Worm (Caenorhabditis elegans): Measurements from ENCODE around the gene hog-1.

hog-1 gene

ce11 chrX:5854452-5855234 is 580 bp upstream of the hog-1 start:
- TF ChIP-seq nhr-129 (tag; optimal IDR thresholded peaks at IDR 0.05) (no peak), dmd-4 (tag; optimal IDR thresholded peaks at IDR 0.05) (no peak), ama-1 (optimal IDR thresholded peaks at IDR 0.05) (no peak), peb-1 (tag; optimal IDR thresholded peaks at IDR 0.05) (no peak), zag-1 (tag; optimal IDR thresholded peaks at IDR 0.05) (no peak), lin-39 (tag; optimal IDR thresholded peaks at IDR 0.05) (no peak), ceh-16 (tag; optimal IDR thresholded peaks at IDR 0.05) (no peak), nhr-10 (tag; optimal IDR thresholded peaks at IDR 0.05) (no peak), aly-2 (tag; optimal IDR thresholded peaks at IDR 0.05) (no peak), ceh-82 (tag; optimal IDR thresholded peaks at IDR 0.05) (no peak), nhr-25 (tag; optimal IDR thresholded peaks at IDR 0.05) (peak; percentile 4), ztf-11 (tag; optimal IDR thresholded peaks at IDR 0.05) (no peak), lin-13 (GFP tag; optimal IDR thresholded peaks at IDR 0.05) (no peak), Y55F3AM.14 (GFP tag; optimal IDR thresholded peaks at IDR 0.05) (no peak), blmp-1 (tag; optimal IDR thresholded peaks at IDR 0.05; ENCODE audit: insufficient read depth) (peak; percentile 64)

ce11 chrX:5852113-5852512 is 1.9 kb downstream of the hog-1 start:
- no peak for TF ChIP-seq nhr-11 (tag; optimal IDR thresholded peaks at IDR 0.05)
- TF ChIP-seq dmd-4 (tag; optimal IDR thresholded peaks at IDR 0.05): no peak
- no peak for TF ChIP-seq ZK546.5 (tag; optimal IDR thresholded peaks at IDR 0.05)
- no peak for TF ChIP-seq ceh-82 (tag; optimal IDR thresholded peaks at IDR 0.05)
- no peak for TF ChIP-seq nhr-12 (tag; optimal IDR thresholded peaks at IDR 0.05)
- no peak for TF ChIP-seq nhr-77 (tag; optimal IDR thresholded peaks at IDR 0.05)
- no peak for TF ChIP-seq nhr-129 (tag; optimal IDR thresholded peaks at IDR 0.05)
- TF ChIP-seq alr-1 (tag; optimal IDR thresholded peaks at IDR 0.05): no peak
- no peak for TF ChIP-seq lsy-2 (tag; optimal IDR thresholded peaks at IDR 0.05)
- TF ChIP-seq gmeb-1 (tag; optimal IDR thresholded peaks at IDR 0.05): no peak

ce11 chrX:5850472-5850871 is 3.6 kb downstream of the hog-1 start:
- TF ChIP-seq C34F6.9 (tag; optimal IDR thresholded peaks at IDR 0.05): no peak
- TF ChIP-seq snpc-4 (tag; optimal IDR thresholded peaks at IDR 0.05): peak; percentile 80

- TF ChIP-seq blmp-1 (tag; optimal IDR thresholded peaks at IDR 0.05; ENCODE audit: insufficient read depth): peak; percentile 29
- no peak for TF ChIP-seq gmeb-1 (tag; optimal IDR thresholded peaks at IDR 0.05)
- no peak for TF ChIP-seq lin-13 (GFP tag; optimal IDR thresholded peaks at IDR 0.05)
- peak; percentile 18 for TF ChIP-seq sma-9 (GFP tag; optimal IDR thresholded peaks at IDR 0.05)
- TF ChIP-seq sma-9 (tag; optimal IDR thresholded peaks at IDR 0.05): no peak
- TF ChIP-seq nhr-129 (tag; optimal IDR thresholded peaks at IDR 0.05): peak; percentile 22
Observed at ce11 chrX:5848703-5849102, 5.4 kb downstream of the hog-1 start, which contains the start of gene atat-2. TSS of gene atat-2 (plus strand) at chrX:5849100.

ce11 chrX:5847268-5847667 is 6.8 kb downstream of the hog-1 start:
- peak; percentile 23 for TF ChIP-seq nhr-129 (tag; optimal IDR thresholded peaks at IDR 0.05)
- no peak for TF ChIP-seq elt-3 (tag; optimal IDR thresholded peaks at IDR 0.05)
- no peak for TF ChIP-seq blmp-1 (tag; optimal IDR thresholded peaks at IDR 0.05; ENCODE audit: insufficient read depth)
- TF ChIP-seq ceh-82 (tag; optimal IDR thresholded peaks at IDR 0.05): no peak
- TF ChIP-seq mdl-1 (tag; optimal IDR thresholded peaks at IDR 0.05): peak in 1 of 2 experiments; percentile 14
- no peak for TF ChIP-seq fos-1 (tag; optimal IDR thresholded peaks at IDR 0.05)
- no peak for TF ChIP-seq ceh-16 (tag; optimal IDR thresholded peaks at IDR 0.05)
- no peak for TF ChIP-seq ama-1 (optimal IDR thresholded peaks at IDR 0.05)
- no peak for TF ChIP-seq ztf-11 (tag; optimal IDR thresholded peaks at IDR 0.05)
- no peak for TF ChIP-seq unc-62 (GFP tag; optimal IDR thresholded peaks at IDR 0.05)
- no peak for TF ChIP-seq lin-39 (tag; optimal IDR thresholded peaks at IDR 0.05)
- TF ChIP-seq alr-1 (tag; optimal IDR thresholded peaks at IDR 0.05): no peak
- no peak for TF ChIP-seq nhr-21 (tag; optimal IDR thresholded peaks at IDR 0.05)
- peak; percentile 61 for TF ChIP-seq C34F6.9 (tag; optimal IDR thresholded peaks at IDR 0.05)
- TF ChIP-seq gmeb-1 (tag; optimal IDR thresholded peaks at IDR 0.05): no peak
- TF ChIP-seq mab-5 (tag; optimal IDR thresholded peaks at IDR 0.05): no peak
- no peak for TF ChIP-seq nhr-237 (tag; optimal IDR thresholded peaks at IDR 0.05)
- peak; percentile 23 for TF ChIP-seq sma-9 (GFP tag; optimal IDR thresholded peaks at IDR 0.05)
- TF ChIP-seq sma-9 (tag; optimal IDR thresholded peaks at IDR 0.05): no peak
- TF ChIP-seq mbf-1 (tag; optimal IDR thresholded peaks at IDR 0.05): no peak
- no peak for TF ChIP-seq unc-39 (tag; optimal IDR thresholded peaks at IDR 0.05)
- no peak for TF ChIP-seq crh-2 (tag; optimal IDR thresholded peaks at IDR 0.05)
- TF ChIP-seq nhr-6 (tag; optimal IDR thresholded peaks at IDR 0.05): no peak
- TF ChIP-seq skn-1 (tag; optimal IDR thresholded peaks at IDR 0.05): no peak
- TF ChIP-seq nhr-11 (tag; optimal IDR thresholded peaks at IDR 0.05): no peak
- TF ChIP-seq elt-1 (tag; optimal IDR thresholded peaks at IDR 0.05): no peak
- peak; percentile 1 for TF ChIP-seq snpc-4 (tag; optimal IDR thresholded peaks at IDR 0.05)
- TF ChIP-seq lin-11 (tag; optimal IDR thresholded peaks at IDR 0.05): no peak
- no peak for TF ChIP-seq dmd-4 (tag; optimal IDR thresholded peaks at IDR 0.05)
- TF ChIP-seq ztf-1 (GFP tag; conservative IDR thresholded peaks at IDR 0.05): no peak
- TF ChIP-seq nhr-10 (tag; optimal IDR thresholded peaks at IDR 0.05): no peak
- no peak for TF ChIP-seq sma-3 (GFP tag; optimal IDR thresholded peaks at IDR 0.05)
- TF ChIP-seq R02D3.7 (tag; optimal IDR thresholded peaks at IDR 0.05): no peak
- peak; percentile 1 for TF ChIP-seq zag-1 (tag; optimal IDR thresholded peaks at IDR 0.05)
